Fruit fly (Drosophila melanogaster): ENCODE results near the gene CG31431.

DNA sequence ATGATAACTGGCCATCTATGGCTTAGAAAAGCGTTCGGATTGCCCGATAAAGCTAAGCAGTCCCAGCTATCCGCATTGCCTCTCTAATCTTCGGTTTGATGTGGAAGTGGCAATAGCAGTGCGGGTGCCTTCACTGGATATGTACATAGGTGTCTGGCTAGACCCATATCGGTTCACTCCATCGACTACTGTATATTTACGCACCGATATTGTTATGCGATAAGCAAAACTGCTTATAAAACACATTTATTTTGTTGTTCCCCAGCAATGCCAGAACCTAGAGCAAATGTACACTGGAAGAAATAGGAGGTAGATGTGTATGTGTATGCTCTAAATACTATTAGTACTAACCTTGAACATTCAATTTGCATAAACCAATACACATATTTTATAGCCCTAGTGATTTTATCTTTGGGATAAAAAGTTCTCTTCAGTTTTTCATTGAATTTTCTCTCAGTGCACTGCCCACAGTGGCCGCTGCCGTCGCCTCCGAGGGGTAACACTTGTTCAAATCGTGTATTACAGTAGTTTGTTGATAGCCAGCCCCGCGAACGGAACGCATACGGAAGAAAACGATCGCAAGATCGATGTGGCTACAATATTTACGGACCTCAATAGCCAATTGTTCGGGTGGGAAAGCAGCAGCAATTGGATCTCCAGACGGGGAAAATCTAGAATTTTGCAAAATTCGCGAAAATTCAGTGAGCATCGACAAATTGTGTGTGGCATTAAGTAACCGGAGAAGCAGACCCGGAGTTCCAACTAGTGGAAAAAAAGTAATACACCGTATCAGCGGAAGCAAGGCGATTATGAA, at the start of gene CG31431:
- TF ChIP-seq EcR (GFP tag; optimal IDR thresholded peaks at IDR 0.05): no peak
- TF ChIP-seq Ets98B (GFP tag; IDR thresholded peaks at IDR 0.05): peak; percentile 93
- TF ChIP-seq CG34367 (tag; optimal IDR thresholded peaks at IDR 0.05): peak; percentile 78
- peak; percentile 90 for TF ChIP-seq CG12605 (GFP tag; IDR thresholded peaks at IDR 0.05)
- TF ChIP-seq rn (GFP tag; IDR thresholded peaks at IDR 0.05): peak; percentile 74
- TF ChIP-seq CG17806 (tag; optimal IDR thresholded peaks at IDR 0.05): peak; percentile 87
- peak; percentile 95 for TF ChIP-seq CG32121 (GFP tag; IDR thresholded peaks at IDR 0.05)
